Worm (Caenorhabditis elegans) whole organism, L3 larva: ENCODE data around the gene T04G9.4.

Experiments
- ama-1 ChIP-seq: fragments of 150-350 bp; optimal IDR thresholded peaks from 2 replicates; lab custom pipeline; 2018
- mdl-1 ChIP-seq: fragments of 150-350 bp; optimal IDR thresholded peaks from 2 replicates; lab custom pipeline; 2014; ENCODE audit warnings: missing biosample characterization, missing genetic modification characterization
- nfya-1 ChIP-seq: sonication (generic microtip); optimal IDR thresholded peaks from 2 replicates; lab custom pipeline; 2017; ENCODE audit warnings: missing genetic modification characterization, mild to moderate bottlenecking, missing compliant biosample characterization, antibody characterized with exemption, moderate library complexity; ENCODE audit not compliant: insufficient read depth
- nhr-12 ChIP-seq: fragments of 150-350 bp; optimal IDR thresholded peaks from 2 replicates; lab custom pipeline; 2014; ENCODE audit warnings: missing biosample characterization, missing genetic modification characterization
- nhr-28 ChIP-seq: fragments of 150-350 bp; optimal IDR thresholded peaks from 2 replicates; lab custom pipeline; 2014; ENCODE audit warnings: missing biosample characterization, missing genetic modification characterization
- nhr-67 ChIP-seq: fragments of 150-350 bp; optimal IDR thresholded peaks from 2 replicates; lab custom pipeline; 2014; ENCODE audit warnings: missing biosample characterization, missing genetic modification characterization
- unc-62 ChIP-seq: fragments of 150-350 bp; sonication (generic microtip); optimal IDR thresholded peaks from 4 replicates; lab custom pipeline; 2014; ENCODE audit warnings: missing biosample characterization, missing genetic modification reagents, missing genetic modification characterization

DNA sequence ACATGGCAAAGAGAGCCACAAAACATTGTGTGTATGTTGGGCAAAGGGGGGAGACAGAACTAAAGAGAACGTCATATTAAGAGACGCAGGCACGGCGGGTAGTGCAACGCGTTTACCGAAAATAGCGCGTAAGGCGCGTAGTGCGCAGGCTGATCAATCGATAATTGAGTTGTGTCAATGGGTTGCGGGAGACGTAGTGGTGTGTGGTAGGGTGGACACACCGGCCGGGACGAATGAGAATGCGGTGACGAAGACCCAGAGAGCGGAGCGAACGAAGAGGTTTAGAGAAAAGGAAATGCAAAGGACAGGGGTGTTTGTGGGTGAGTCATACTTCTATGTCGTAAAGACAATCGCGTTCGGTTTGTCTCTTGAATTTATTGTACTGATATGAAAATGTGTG lies 44.5 kb upstream of the T04G9.4 start:
- TF ChIP-seq unc-62 (GFP tag; lab: Kevin White, UChicago), result no peak
- TF ChIP-seq nhr-12 (tag; lab: Kevin White, UChicago), result no peak
- TF ChIP-seq nhr-67, result no peak
- no peak for TF ChIP-seq nhr-28 (tag; lab: Kevin White, UChicago)
- TF ChIP-seq mdl-1 (tag; lab: Kevin White, UChicago), result no peak
- TF ChIP-seq nfya-1 (tag; lab: Kevin White, UChicago), result peak; percentile 79
- TF ChIP-seq ama-1 (lab: Kevin White, UChicago), result no peak
